Worm (Caenorhabditis elegans) whole organism, young adult: ENCODE results near the gene T04C9.1.

Source experiments
- F39B2.1 ChIP-seq: fragments of 200-800 bp; sonication (Bioruptor generic); IDR thresholded peaks from 2 replicates; pipeline ENCODE4 v1.3.6; 2022; ENCODE audit warnings: missing genetic modification reagents, missing genetic modification characterization, missing compliant biosample characterization
- ama-1 ChIP-seq, 3 experiments: fragments of 150-350 bp in 1 of 3; sonication (generic microtip) in 2 of 3; optimal IDR thresholded peaks; 2 replicates each; lab custom pipeline; 2014 to 2018; ENCODE audit warnings: missing biosample characterization in 2 of 3, missing genetic modification characterization in 2 of 3, missing genetic modification reagents in 2 of 3
- bed-1 ChIP-seq: fragments of 200-800 bp; sonication (Bioruptor generic); IDR thresholded peaks from 2 replicates; pipeline ENCODE4 v1.3.6; 2022; ENCODE audit warnings: missing genetic modification reagents, missing genetic modification characterization, missing compliant biosample characterization
- let-526 ChIP-seq: fragments of 200-800 bp; sonication (Bioruptor generic); IDR thresholded peaks from 2 replicates; pipeline ENCODE4 v1.3.6; 2022; ENCODE audit warnings: missing genetic modification reagents, missing genetic modification characterization, missing compliant biosample characterization
- mes-4 ChIP-seq: sonication (generic microtip); optimal IDR thresholded peaks from 2 replicates; lab custom pipeline; 2016; ENCODE audit warnings: missing genotype, missing genetic modification characterization, missing compliant biosample characterization
- nfyb-1 ChIP-seq: fragments of 200-800 bp; sonication (Bioruptor generic); IDR thresholded peaks from 2 replicates; pipeline ENCODE4 v1.3.6; 2022; ENCODE audit warnings: missing genetic modification reagents, missing genetic modification characterization, missing compliant biosample characterization
- nhr-90 ChIP-seq: sonication (generic microtip); optimal IDR thresholded peaks from 2 replicates; lab custom pipeline; 2016; ENCODE audit warnings: missing genotype, mild to moderate bottlenecking, missing genetic modification characterization, missing compliant biosample characterization
- pha-4 ChIP-seq: fragments of 150-350 bp; sonication (generic microtip); optimal IDR thresholded peaks from 2 replicates; lab custom pipeline; 2014; ENCODE audit warnings: missing biosample characterization, missing genetic modification reagents, missing genetic modification characterization
- snpc-3.4 ChIP-seq: sonication (generic microtip); optimal IDR thresholded peaks from 2 replicates; lab custom pipeline; 2017; ENCODE audit warnings: missing genetic modification characterization, mild to moderate bottlenecking, missing compliant biosample characterization, antibody characterized with exemption, moderate library complexity, missing genotype, missing genetic modification reagents
- unc-62 ChIP-seq: fragments of 150-350 bp; optimal IDR thresholded peaks from 2 replicates; lab custom pipeline; 2014; ENCODE audit warnings: missing biosample characterization, missing genetic modification reagents, missing genetic modification characterization
- ztf-26 ChIP-seq: sonication (generic microtip); optimal IDR thresholded peaks from 2 replicates; lab custom pipeline; 2017; ENCODE audit warnings: missing genetic modification characterization, missing compliant biosample characterization

DNA sequence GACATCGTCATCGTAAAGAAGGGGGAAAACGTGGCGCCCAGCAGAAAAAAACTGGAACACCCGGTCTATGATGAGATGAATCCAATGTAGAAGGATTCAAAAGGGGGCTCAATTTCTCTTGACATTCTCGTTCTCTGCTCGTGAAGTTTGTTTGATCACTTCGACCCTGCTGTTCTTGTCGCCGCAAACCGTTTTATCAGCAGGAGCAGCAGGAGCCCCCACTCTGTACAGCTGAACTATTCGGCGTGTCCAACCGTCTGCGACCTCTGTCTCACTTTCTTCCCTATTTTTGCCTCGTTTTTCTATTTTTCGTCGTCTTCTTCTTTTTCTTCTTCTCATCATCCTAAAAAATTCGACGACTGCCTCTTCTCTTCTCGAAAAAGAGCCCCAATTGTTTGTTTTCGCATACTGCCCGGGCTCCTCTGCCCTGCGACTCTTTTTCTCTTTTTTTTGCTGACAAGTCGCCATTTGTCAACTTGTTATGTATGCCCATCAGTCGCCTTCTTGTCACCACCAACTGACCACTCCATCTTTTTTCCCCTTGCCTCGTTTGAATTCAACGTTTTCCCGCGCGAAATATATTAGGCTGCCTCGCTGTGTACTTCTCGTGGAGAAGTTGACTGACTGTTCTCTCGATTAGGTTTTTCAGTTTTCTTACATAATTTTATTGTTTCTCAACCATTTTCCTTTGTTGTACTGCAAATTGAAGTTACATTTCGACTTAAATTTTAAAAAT is 3.9 kb upstream of the T04C9.1 start:
- TF ChIP-seq pha-4 (no peak), F39B2.1 (GFP tag; lab: Robert Waterston, UW) (no peak), mes-4 (tag; lab: Kevin White, UChicago) (no peak), snpc-3.4 (tag; lab: Kevin White, UChicago) (no peak), ztf-26 (no peak), bed-1 (GFP tag; lab: Robert Waterston, UW) (no peak), nfyb-1 (GFP tag; lab: Robert Waterston, UW) (no peak), unc-62 (GFP tag; lab: Kevin White, UChicago) (no peak), ama-1 (optimal IDR thresholded peaks at IDR 0.05; lab: Kevin White, UChicago) (no peak), ama-1 (GFP tag; optimal IDR thresholded peaks at IDR 0.05; lab: Kevin White, UChicago) (no peak), let-526 (no peak), nhr-90 (tag; lab: Kevin White, UChicago) (no peak)
